Fruit fly (Drosophila melanogaster) whole organism: ENCODE measurements around the gene CG18581.

Source experiments
- Dll ChIP-seq: fragments of >200 bp; optimal IDR thresholded peaks from 2 replicates; lab custom pipeline; 2017
- pan ChIP-seq: fragments of >200 bp; optimal IDR thresholded peaks from 2 replicates; lab custom pipeline; 2017
- psq ChIP-seq: fragments of >200 bp; optimal IDR thresholded peaks from 2 replicates; lab custom pipeline; 2017

dm6 chr3L:15098659-15099512 lies 48.9 kb upstream of the CG18581 start:
- TF ChIP-seq Dll = no peak
- TF ChIP-seq pan = no peak
- no peak for TF ChIP-seq psq (lab: Kevin White, UChicago)
